Fruit fly (Drosophila melanogaster) whole organism, embryonic: Measurements from ENCODE around the gene CG15024.

Experiments used
- Atf3 ChIP-seq: fragments of 200-800 bp; sonication (Bioruptor generic); optimal IDR thresholded peaks from 3 replicates; lab custom pipeline; 2016; ENCODE audit warnings: missing biosample characterization, missing genetic modification characterization
- B-H2 ChIP-seq: fragments of 200-800 bp; sonication (Bioruptor generic); optimal IDR thresholded peaks from 2 replicates; lab custom pipeline; 2018; ENCODE audit warnings: missing biosample characterization, mild to moderate bottlenecking, missing genetic modification characterization
- Blimp-1 ChIP-seq: fragments of 200-800 bp; sonication (Bioruptor generic); optimal IDR thresholded peaks from 3 replicates; lab custom pipeline; 2018; ENCODE audit warnings: missing biosample characterization, missing genetic modification characterization, mild to moderate bottlenecking, moderate library complexity, missing genetic modification reagents
- CG10147 ChIP-seq: fragments of 200-800 bp; sonication (Bioruptor generic); optimal IDR thresholded peaks from 2 replicates; lab custom pipeline; 2019; ENCODE audit warnings: missing biosample characterization, mild to moderate bottlenecking, missing genetic modification characterization, moderate library complexity
- CG10462 ChIP-seq: fragments of 200-800 bp; sonication (Bioruptor generic); optimal IDR thresholded peaks from 2 replicates; lab custom pipeline; 2016; ENCODE audit warnings: missing biosample characterization, missing genetic modification characterization
- CG11456 ChIP-seq: fragments of 200-800 bp; sonication (Bioruptor generic); IDR thresholded peaks from 3 replicates; pipeline ENCODE4 v1.3.6; 2022; ENCODE audit warnings: missing biosample characterization, missing genetic modification characterization
- CG11723 ChIP-seq: fragments of 200-800 bp; sonication (Bioruptor generic); optimal IDR thresholded peaks from 2 replicates; lab custom pipeline; 2017; ENCODE audit warnings: missing biosample characterization, mild to moderate bottlenecking, missing genetic modification characterization
- CG13894 ChIP-seq: fragments of 200-800 bp; sonication (Bioruptor generic); optimal IDR thresholded peaks from 3 replicates; lab custom pipeline; 2018; ENCODE audit warnings: missing biosample characterization, mild to moderate bottlenecking, missing genetic modification characterization, moderate library complexity
- CG14014 ChIP-seq: fragments of 200-800 bp; sonication (Bioruptor generic); IDR thresholded peaks from 2 replicates; pipeline ENCODE4 v1.3.6; 2022; ENCODE audit warnings: missing biosample characterization, missing genetic modification characterization
- CG15514 ChIP-seq: fragments of 200-800 bp; sonication (Bioruptor generic); optimal IDR thresholded peaks from 3 replicates; lab custom pipeline; 2017; ENCODE audit warnings: missing biosample characterization, missing genetic modification characterization, mild to moderate bottlenecking, moderate library complexity, missing genetic modification reagents
- CG16815 ChIP-seq: fragments of 200-800 bp; sonication (Bioruptor generic); optimal IDR thresholded peaks from 3 replicates; lab custom pipeline; 2017; ENCODE audit warnings: missing biosample characterization, mild to moderate bottlenecking, missing genetic modification characterization
- CG2678 ChIP-seq: fragments of 200-800 bp; sonication (Bioruptor generic); optimal IDR thresholded peaks from 3 replicates; lab custom pipeline; 2019; ENCODE audit warnings: missing biosample characterization, mild to moderate bottlenecking, missing genetic modification characterization, moderate library complexity
- CG2712 ChIP-seq: fragments of 200-800 bp; optimal IDR thresholded peaks from 3 replicates; lab custom pipeline; 2019; ENCODE audit warnings: missing biosample characterization, mild to moderate bottlenecking, missing genetic modification characterization, moderate library complexity
- CG3407 ChIP-seq: fragments of 200-800 bp; sonication (Bioruptor generic); optimal IDR thresholded peaks from 2 replicates; lab custom pipeline; 2018; ENCODE audit warnings: missing biosample characterization, mild to moderate bottlenecking, missing genetic modification characterization
- CG3726 ChIP-seq: fragments of 200-800 bp; sonication (Bioruptor generic); IDR thresholded peaks from 3 replicates; pipeline ENCODE4, ENCODE4 v1.3.6; 2022; ENCODE audit warnings: missing biosample characterization, missing genetic modification characterization
- CG3847 ChIP-seq: fragments of 200-800 bp; sonication (Bioruptor generic); IDR thresholded peaks from 2 replicates; pipeline ENCODE4 v1.3.6; 2022; ENCODE audit warnings: missing biosample characterization, missing genetic modification characterization
- CG43689 ChIP-seq: fragments of 200-800 bp; sonication (Bioruptor generic); IDR thresholded peaks from 2 replicates; pipeline ENCODE4 v1.3.6; 2022; ENCODE audit warnings: missing biosample characterization, missing genetic modification characterization
- CG5180 ChIP-seq: fragments of 200-800 bp; sonication (Bioruptor generic); optimal IDR thresholded peaks from 3 replicates; lab custom pipeline; 2017; ENCODE audit warnings: missing biosample characterization, missing genetic modification characterization, mild to moderate bottlenecking, moderate library complexity, missing genetic modification reagents
- CG6654 ChIP-seq: fragments of 200-800 bp; sonication (Bioruptor generic); optimal IDR thresholded peaks from 2 replicates; lab custom pipeline; 2017; ENCODE audit warnings: missing biosample characterization, mild to moderate bottlenecking, missing genetic modification characterization
- CG7928 ChIP-seq: fragments of 200-800 bp; sonication (Bioruptor generic); optimal IDR thresholded peaks from 2 replicates; lab custom pipeline; 2017; ENCODE audit warnings: missing biosample characterization, mild to moderate bottlenecking, missing genetic modification characterization
- CG8281 ChIP-seq: fragments of 200-800 bp; sonication (Bioruptor generic); optimal IDR thresholded peaks from 2 replicates; lab custom pipeline; 2018; ENCODE audit warnings: missing biosample characterization, mild to moderate bottlenecking, missing genetic modification characterization, moderate library complexity
- CHES-1-like ChIP-seq: fragments of 200-800 bp; sonication (Bioruptor generic); optimal IDR thresholded peaks from 2 replicates; lab custom pipeline; 2016; ENCODE audit warnings: missing biosample characterization, missing genetic modification characterization
- CkIIα-i1 ChIP-seq: fragments of 200-800 bp; sonication (Bioruptor generic); IDR thresholded peaks from 2 replicates; pipeline ENCODE4 v1.3.6; 2022; ENCODE audit warnings: missing biosample characterization, missing genetic modification characterization
- Dp ChIP-seq: fragments of 200-800 bp; sonication (Bioruptor generic); optimal IDR thresholded peaks from 2 replicates; lab custom pipeline; 2018; ENCODE audit warnings: missing biosample characterization, mild to moderate bottlenecking, missing genetic modification characterization, moderate library complexity
- Ets97D ChIP-seq: fragments of 200-800 bp; sonication (Bioruptor generic); optimal IDR thresholded peaks from 3 replicates; lab custom pipeline; 2016; ENCODE audit warnings: missing biosample characterization, missing genetic modification characterization
- HLH3B ChIP-seq: fragments of 200-800 bp; sonication (Bioruptor generic); IDR thresholded peaks from 2 replicates; pipeline ENCODE4 v1.3.6; 2022; ENCODE audit warnings: missing biosample characterization, missing genetic modification characterization
- HLH54F ChIP-seq: fragments of 200-800 bp; sonication (Bioruptor generic); optimal IDR thresholded peaks from 3 replicates; lab custom pipeline; 2016; ENCODE audit warnings: missing biosample characterization, missing genetic modification characterization
- MTF-1 ChIP-seq: fragments of 200-800 bp; sonication (Bioruptor generic); optimal IDR thresholded peaks from 2 replicates; lab custom pipeline; 2018; ENCODE audit warnings: missing biosample characterization, mild to moderate bottlenecking, missing genetic modification characterization, borderline replicate concordance
- NFAT ChIP-seq: fragments of 200-800 bp; sonication (Bioruptor generic); IDR thresholded peaks from 2 replicates; pipeline ENCODE4 v1.3.6; 2022; ENCODE audit warnings: missing biosample characterization, missing genetic modification characterization
- Oli ChIP-seq: fragments of 200-800 bp; sonication (Bioruptor generic); optimal IDR thresholded peaks from 2 replicates; lab custom pipeline; 2018; ENCODE audit warnings: missing biosample characterization, mild to moderate bottlenecking, missing genetic modification characterization, moderate library complexity
- Trl ChIP-seq, 3 experiments: fragments of >200 bp in 2 of 3; fragments of 200-800 bp in 1 of 3; sonication (Bioruptor generic) in 1 of 3; optimal IDR thresholded peaks; 2 replicates in 1 of 3; 3 replicates in 2 of 3; lab custom pipeline; 2016 to 2017; ENCODE audit warnings: missing biosample characterization in 1 of 3, missing genetic modification characterization in 1 of 3
- ase ChIP-seq: fragments of 200-800 bp; sonication (Bioruptor generic); IDR thresholded peaks from 3 replicates; pipeline ENCODE4 v1.3.6; 2022; ENCODE audit warnings: missing biosample characterization, missing genetic modification characterization
- bab2 ChIP-seq: fragments of 200-800 bp; sonication (Bioruptor generic); optimal IDR thresholded peaks from 2 replicates; lab custom pipeline; 2016; ENCODE audit warnings: missing biosample characterization, missing genetic modification characterization
- bowl ChIP-seq: fragments of 200-800 bp; sonication (Bioruptor generic); IDR thresholded peaks from 2 replicates; pipeline ENCODE4 v1.3.6; 2022; ENCODE audit warnings: missing biosample characterization, missing genetic modification characterization
- chn ChIP-seq: fragments of 200-800 bp; sonication (Bioruptor generic); optimal IDR thresholded peaks from 2 replicates; lab custom pipeline; 2016; ENCODE audit warnings: missing biosample characterization, missing genetic modification characterization
- en ChIP-seq: fragments of 200-800 bp; sonication (Bioruptor generic); optimal IDR thresholded peaks from 2 replicates; lab custom pipeline; 2016; ENCODE audit warnings: missing biosample characterization, missing genetic modification characterization
- eyg ChIP-seq: fragments of 200-800 bp; sonication (Bioruptor generic); optimal IDR thresholded peaks from 3 replicates; lab custom pipeline; 2016; ENCODE audit warnings: missing biosample characterization, missing genetic modification characterization
- grau ChIP-seq: fragments of 200-800 bp; optimal IDR thresholded peaks from 3 replicates; lab custom pipeline; 2019; ENCODE audit warnings: missing biosample characterization, mild to moderate bottlenecking, missing genetic modification characterization, moderate library complexity
- gro ChIP-seq: fragments of 200-800 bp; sonication (Bioruptor generic); optimal IDR thresholded peaks from 2 replicates; lab custom pipeline; 2016; ENCODE audit warnings: missing biosample characterization, missing genetic modification characterization
- gsb ChIP-seq: fragments of 200-800 bp; sonication (Bioruptor generic); IDR thresholded peaks from 2 replicates; pipeline ENCODE4 v1.3.6; 2022; ENCODE audit warnings: missing biosample characterization, missing genetic modification characterization
- lov ChIP-seq, 2 experiments: fragments of 200-800 bp in 1 of 2; fragments of >200 bp in 1 of 2; sonication (Bioruptor generic) in 1 of 2; IDR thresholded peaks in 1 of 2; optimal IDR thresholded peaks in 1 of 2; 2 replicates in 1 of 2; 3 replicates in 1 of 2; pipeline versions ENCODE4 v1.3.6 to Lab custom; 2017 to 2022; ENCODE audit warnings: missing biosample characterization in 1 of 2, missing genetic modification characterization in 1 of 2
- nom ChIP-seq: fragments of 200-800 bp; sonication (Bioruptor generic); optimal IDR thresholded peaks from 2 replicates; lab custom pipeline; 2017; ENCODE audit warnings: missing biosample characterization, missing genetic modification characterization, mild to moderate bottlenecking, moderate library complexity, missing genetic modification reagents
- oc ChIP-seq: fragments of 200-800 bp; sonication (Bioruptor generic); optimal IDR thresholded peaks from 2 replicates; lab custom pipeline; 2018; ENCODE audit warnings: missing biosample characterization, mild to moderate bottlenecking, missing genetic modification characterization, moderate library complexity
- onecut ChIP-seq: fragments of 200-800 bp; sonication (Bioruptor generic); IDR thresholded peaks from 2 replicates; pipeline ENCODE4 v1.3.6; 2022; ENCODE audit warnings: missing biosample characterization, missing genetic modification characterization
- repo ChIP-seq: fragments of 200-800 bp; sonication (Bioruptor generic); optimal IDR thresholded peaks from 2 replicates; lab custom pipeline; 2016; ENCODE audit warnings: missing biosample characterization, missing genetic modification characterization
- ro ChIP-seq: fragments of 200-800 bp; sonication (Bioruptor generic); IDR thresholded peaks from 2 replicates; pipeline ENCODE4 v1.3.6; 2022; ENCODE audit warnings: missing biosample characterization, missing genetic modification characterization
- tna ChIP-seq: fragments of 200-800 bp; sonication (Bioruptor generic); IDR thresholded peaks from 2 replicates; pipeline ENCODE4 v1.3.6; 2022; ENCODE audit warnings: missing biosample characterization, missing genetic modification characterization; ENCODE audit not compliant: partially characterized antibody
- unc-4 ChIP-seq: fragments of 200-800 bp; sonication (Bioruptor generic); IDR thresholded peaks from 2 replicates; pipeline ENCODE4 v1.3.6; 2022; ENCODE audit warnings: missing biosample characterization, missing genetic modification characterization; ENCODE audit not compliant: partially characterized antibody

Gene CG15024

dm6 chr3L:4415326-4416274 is 48.0 kb downstream of the CG15024 start (continued):
- TF ChIP-seq CG6654 (no peak), gsb (GFP tag; lab: Robert Waterston, UW) (no peak), CG3726 (no peak), en (no peak), tna (GFP tag; lab: Robert Waterston, UW) (no peak), CHES-1-like (GFP tag; lab: Kevin White, UChicago) (no peak), CG11456 (GFP tag; lab: Robert Waterston, UW) (no peak), bab2 (GFP tag; lab: Kevin White, UChicago) (no peak), CG15514 (GFP tag; lab: Kevin White, UChicago) (peak; percentile 6), CG14014 (GFP tag; lab: Robert Waterston, UW) (no peak), CG11723 (GFP tag; lab: Kevin White, UChicago) (no peak), CG2678 (tag; lab: Kevin White, UChicago) (peak; percentile 16), bowl (GFP tag; lab: Robert Waterston, UW) (no peak), nom (no peak), MTF-1 (no peak), gro (GFP tag; lab: Kevin White, UChicago) (no peak), CG10147 (GFP tag; lab: Kevin White, UChicago) (no peak), NFAT (GFP tag; lab: Robert Waterston, UW) (no peak), onecut (no peak), ro (GFP tag; lab: Robert Waterston, UW) (no peak), CG16815 (GFP tag; lab: Kevin White, UChicago) (no peak), Ets97D (GFP tag; lab: Kevin White, UChicago) (no peak), grau (tag; lab: Kevin White, UChicago) (no peak), ase (GFP tag; lab: Robert Waterston, UW) (no peak), oc (no peak), CG8281 (no peak), chn (no peak), repo (GFP tag; lab: Kevin White, UChicago) (no peak), CG3847 (GFP tag; lab: Robert Waterston, UW) (no peak), CG7928 (no peak), lov (optimal IDR thresholded peaks at IDR 0.05; lab: Kevin White, UChicago) (no peak), lov (GFP tag; IDR thresholded peaks at IDR 0.05; lab: Robert Waterston, UW) (0 out of 3 replicates have a peak, but pooled peaks have one; percentile 49), CG2712 (no peak), CG5180 (GFP tag; lab: Kevin White, UChicago) (no peak), B-H2 (no peak), Trl (optimal IDR thresholded peaks at IDR 0.05; lab: Kevin White, UChicago) (no peak), Trl (GFP tag; optimal IDR thresholded peaks at IDR 0.05; lab: Kevin White, UChicago) (no peak), HLH54F (GFP tag; lab: Kevin White, UChicago) (no peak), Atf3 (GFP tag; lab: Kevin White, UChicago) (no peak), unc-4 (GFP tag; lab: Robert Waterston, UW) (no peak), CG10462 (no peak), Blimp-1 (GFP tag; lab: Kevin White, UChicago) (no peak), Dp (GFP tag; lab: Kevin White, UChicago) (no peak), eyg (GFP tag; lab: Kevin White, UChicago) (no peak), CG43689 (GFP tag; lab: Robert Waterston, UW) (no peak), HLH3B (GFP tag; lab: Robert Waterston, UW) (no peak), CkIIα-i1 (GFP tag; lab: Robert Waterston, UW) (no peak), CG3407 (GFP tag; lab: Kevin White, UChicago) (no peak), CG13894 (tag; lab: Kevin White, UChicago) (peak; percentile 87), Oli (tag; lab: Kevin White, UChicago) (no peak)
